Fruit fly (Drosophila melanogaster): ENCODE results near the gene CG33777.
A peak's percentile ranks its signal among the peaks of the same experiment; 100 is the strongest.

The CG33777 gene

DNA sequence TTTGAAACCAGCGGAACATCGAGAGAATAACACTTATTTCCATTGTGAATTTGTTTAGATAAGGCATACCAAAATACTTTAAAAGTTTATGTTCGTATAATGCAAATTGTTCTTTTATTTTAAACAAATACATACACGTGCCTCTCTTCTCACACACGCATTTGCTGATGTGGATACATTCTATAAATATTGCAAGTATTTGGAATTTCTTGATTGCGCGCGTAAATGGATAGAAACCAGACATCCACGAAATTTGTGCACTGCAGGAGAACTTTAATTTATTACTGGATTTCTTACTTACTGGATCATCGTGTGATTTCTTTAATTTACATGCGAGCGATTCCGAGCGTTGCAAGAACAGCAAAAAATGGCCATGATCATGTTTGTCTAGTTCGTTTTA is 10.4 kb downstream of the CG33777 start:
- no peak for TF ChIP-seq noc (tag; optimal IDR thresholded peaks at IDR 0.05)

- no peak for TF ChIP-seq noc (tag; optimal IDR thresholded peaks at IDR 0.05)
Measured at dm6 chr3L:4543807-4544197, 11.2 kb downstream of the CG33777 start.

dm6 chr3L:4543034-4543806 is 11.8 kb downstream of the CG33777 start:
- peak; percentile 34 for TF ChIP-seq noc (tag; optimal IDR thresholded peaks at IDR 0.05)

- TF ChIP-seq noc (tag; optimal IDR thresholded peaks at IDR 0.05) = no peak
Measured at dm6 chr3L:4542530-4542929, 12.5 kb downstream of the CG33777 start.

DNA sequence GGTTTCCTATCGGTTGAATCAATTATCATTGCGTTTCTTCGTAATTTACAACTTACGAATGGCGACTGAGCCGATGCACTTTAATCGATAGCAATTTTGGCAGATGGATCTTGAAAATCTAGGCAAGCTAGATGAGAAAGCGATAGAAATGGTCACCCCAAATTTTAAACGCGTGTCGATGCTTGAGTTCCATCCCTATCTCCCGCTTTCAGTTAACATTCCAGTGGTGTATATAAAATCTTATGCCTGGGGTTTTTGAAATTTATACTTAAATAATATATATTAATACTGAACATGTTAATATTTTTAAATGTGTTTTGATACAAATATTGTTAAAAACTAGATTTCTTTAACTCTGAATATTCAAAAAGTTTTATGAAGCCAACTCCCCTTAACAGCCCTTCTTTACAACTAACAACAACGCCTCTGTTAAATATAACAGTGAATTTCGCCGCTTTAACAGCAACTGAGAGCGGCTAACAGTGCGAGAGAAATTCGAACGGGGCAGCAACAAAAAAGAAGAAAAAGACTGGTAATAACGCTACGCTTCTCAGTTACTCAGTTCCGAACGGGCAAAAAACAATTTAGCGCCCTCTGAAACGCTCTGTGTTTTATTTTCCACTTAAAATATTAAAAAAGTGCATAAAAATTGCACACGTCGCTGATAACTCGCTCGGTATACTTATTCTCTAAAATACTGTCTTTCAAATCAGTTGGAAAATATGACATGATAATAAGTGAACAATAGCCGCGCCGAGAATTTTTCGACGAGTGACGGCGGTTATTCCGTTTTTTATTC is 13.3 kb downstream of the CG33777 start, which contains the start of gene CG11357:
Gene CG11357, plus strand, starts transcription at position 479 of the 799 bp plus-strand sequence.
- TF ChIP-seq noc (tag; optimal IDR thresholded peaks at IDR 0.05) = peak; percentile 97

- TF ChIP-seq noc (tag; optimal IDR thresholded peaks at IDR 0.05) = no peak
Measured at dm6 chr3L:4541070-4541469, 14.0 kb downstream of the CG33777 start, which contains the start of gene CG32243. TSS of gene CG32243 (minus strand) at chr3L:4541244.

dm6 chr3L:4534481-4534880 is 20.6 kb downstream of the CG33777 start:
- no peak for TF ChIP-seq noc (tag; optimal IDR thresholded peaks at IDR 0.05)

dm6 chr3L:4533941-4534340 is 21.1 kb downstream of the CG33777 start:
- no peak for TF ChIP-seq noc (tag; optimal IDR thresholded peaks at IDR 0.05)

dm6 chr3L:4532841-4533619 is 22.0 kb downstream of the CG33777 start, which contains the start of gene CG11353:
TSS of gene CG11353 (plus strand) at chr3L:4533170.
- TF ChIP-seq noc (tag; optimal IDR thresholded peaks at IDR 0.05) = no peak

DNA sequence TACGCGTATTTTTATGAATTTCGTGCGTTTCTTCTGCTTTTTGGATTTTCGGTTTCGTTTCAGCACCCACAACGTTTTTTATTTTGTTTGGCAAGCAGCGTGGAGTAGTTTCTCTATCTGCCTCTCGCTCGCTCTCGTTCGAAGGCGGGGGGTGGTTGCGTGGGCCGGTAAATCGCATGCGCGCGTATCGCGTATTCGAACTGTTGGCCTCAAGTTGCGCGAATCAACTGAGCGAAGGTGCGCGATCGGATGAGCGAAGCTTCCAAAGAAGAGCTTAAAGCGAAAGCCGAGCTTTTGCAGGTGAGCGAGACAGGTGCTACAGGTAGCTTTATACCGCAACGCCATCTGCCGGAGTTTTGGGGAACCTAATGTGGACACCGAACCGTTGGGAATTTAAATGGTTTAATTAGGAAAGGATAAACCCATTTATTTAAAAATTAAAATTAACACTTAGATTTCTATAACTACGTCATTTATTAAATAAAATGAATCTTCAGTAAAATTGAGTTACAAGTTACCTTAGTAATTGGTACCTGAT is 23.0 kb downstream of the CG33777 start, which contains the start of gene Tie:
Gene Tie, minus strand, starts transcription at position 205 of the 538 bp plus-strand sequence.
- TF ChIP-seq noc (tag; optimal IDR thresholded peaks at IDR 0.05) = no peak

DNA sequence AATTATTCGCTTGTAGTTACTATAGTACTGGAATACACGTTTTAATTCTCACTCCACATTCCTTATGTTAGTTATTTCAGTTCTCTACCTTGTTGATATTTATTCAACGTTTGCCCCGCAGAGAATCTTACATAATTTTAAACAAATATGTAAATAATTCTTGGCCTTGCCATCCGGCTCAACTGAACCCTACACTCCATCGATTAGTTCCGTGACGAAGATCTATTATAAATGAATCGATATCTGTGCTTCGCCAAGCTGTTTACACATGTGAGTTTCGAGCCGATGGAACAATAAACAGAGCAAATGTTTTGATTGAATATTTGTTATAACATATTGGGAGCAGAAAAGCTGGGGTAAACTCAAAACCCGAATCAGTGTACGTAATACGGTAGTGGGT is 33.2 kb downstream of the CG33777 start:
- TF ChIP-seq noc (tag; optimal IDR thresholded peaks at IDR 0.05) = no peak

dm6 chr3L:4519417-4519931 is 35.6 kb downstream of the CG33777 start:
- no peak for TF ChIP-seq noc (tag; optimal IDR thresholded peaks at IDR 0.05)

DNA sequence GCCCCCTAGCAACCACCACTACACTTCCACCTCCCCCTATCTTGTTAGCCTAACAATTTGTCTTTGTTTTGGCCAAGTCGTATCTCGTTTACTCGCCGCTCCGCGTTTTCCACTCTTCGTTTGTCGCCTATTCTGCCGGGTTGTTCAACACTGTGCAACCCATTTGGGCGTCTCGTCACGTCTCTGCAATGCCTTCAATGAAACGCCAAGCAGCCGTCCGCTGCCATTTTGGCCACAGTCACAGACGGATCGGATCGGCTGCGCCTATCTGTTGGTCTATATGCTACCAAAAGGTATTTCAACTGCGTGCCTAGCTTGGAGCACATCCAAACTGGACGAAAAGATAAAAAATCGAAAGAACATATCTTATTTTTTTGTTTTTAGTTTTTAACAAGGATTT is 38.7 kb downstream of the CG33777 start:
- no peak for TF ChIP-seq noc (tag; optimal IDR thresholded peaks at IDR 0.05)

- TF ChIP-seq noc (tag; optimal IDR thresholded peaks at IDR 0.05) = no peak
Measured at dm6 chr3L:4510317-4510716, 44.7 kb downstream of the CG33777 start.

- no peak for TF ChIP-seq noc (tag; optimal IDR thresholded peaks at IDR 0.05)
Measured at dm6 chr3L:4508926-4509457, 46.0 kb downstream of the CG33777 start.

Data from whole organism, larva.